Worm (Caenorhabditis elegans): ENCODE measurements around the gene rpl-28.

Gene rpl-28

ce11 chrV:12741684-12742083 lies 13.8 kb upstream of the rpl-28 start, which contains the start of gene hrg-7:
TSS of gene hrg-7 (plus strand) at chrV:12742041.
- TF ChIP-seq ZK337.2 (GFP tag; IDR thresholded peaks at IDR 0.05) (no peak), set-16 (GFP tag; IDR thresholded peaks at IDR 0.05) (no peak), attf-4 (tag; optimal IDR thresholded peaks at IDR 0.05) (no peak), lsy-2 (tag; optimal IDR thresholded peaks at IDR 0.05) (peak in 1 of 2 experiments; percentile 10), ztf-7 (tag; optimal IDR thresholded peaks at IDR 0.05) (peak; percentile 96), dve-1 (tag; optimal IDR thresholded peaks at IDR 0.05; ENCODE audit: insufficient read depth) (peak; percentile 64), dmd-6 (GFP tag; IDR thresholded peaks at IDR 0.05) (peak; percentile 39; the same call in 1 of the 2 replicates), jun-1 (tag; optimal IDR thresholded peaks at IDR 0.05) (no peak), nhr-6 (tag; optimal IDR thresholded peaks at IDR 0.05) (peak; percentile 40), daf-8 (GFP tag; IDR thresholded peaks at IDR 0.05) (no peak), daf-16 (GFP tag; optimal IDR thresholded peaks at IDR 0.05) (no peak), daf-16 (tag; optimal IDR thresholded peaks at IDR 0.05) (peak; percentile 63), hlh-11 (tag; optimal IDR thresholded peaks at IDR 0.05) (peak; percentile 51), duxl-1 (tag; optimal IDR thresholded peaks at IDR 0.05; ENCODE audit: poor library complexity) (no peak), F10B5.3 (tag; optimal IDR thresholded peaks at IDR 0.05) (no peak), mep-1 (tag; optimal IDR thresholded peaks at IDR 0.05) (peak; percentile 10), madf-5 (GFP tag; IDR thresholded peaks at IDR 0.05) (no peak), pqm-1 (tag; optimal IDR thresholded peaks at IDR 0.05) (peak; percentile 81), zip-2 (tag; optimal IDR thresholded peaks at IDR 0.05) (no peak), unc-130 (GFP tag; optimal IDR thresholded peaks at IDR 0.05) (no peak), nhr-76 (tag; optimal IDR thresholded peaks at IDR 0.05) (no peak), ztf-11 (tag; optimal IDR thresholded peaks at IDR 0.05) (no peak), dpl-1 (GFP tag; optimal IDR thresholded peaks at IDR 0.05) (no peak), tag-97 (GFP tag; IDR thresholded peaks at IDR 0.05) (no peak), nhr-28 (tag; optimal IDR thresholded peaks at IDR 0.05) (peak; percentile 69)

- TF ChIP-seq hlh-11 (tag; optimal IDR thresholded peaks at IDR 0.05) = peak; percentile 8
- no peak for TF ChIP-seq dve-1 (tag; optimal IDR thresholded peaks at IDR 0.05; ENCODE audit: insufficient read depth)
- TF ChIP-seq aly-2 (tag; optimal IDR thresholded peaks at IDR 0.05) = no peak
- TF ChIP-seq T26A8.4 (GFP tag; IDR thresholded peaks at IDR 0.05) = no peak
- TF ChIP-seq set-16 (GFP tag; IDR thresholded peaks at IDR 0.05) = peak; percentile 58; the same call in 1 of the 2 replicates
- TF ChIP-seq dmd-8 (GFP tag; IDR thresholded peaks at IDR 0.05) = no peak
- TF ChIP-seq fkh-10 (GFP tag; optimal IDR thresholded peaks at IDR 0.05) = no peak
- TF ChIP-seq Y5F2A.4 (GFP tag; optimal IDR thresholded peaks at IDR 0.05) = no peak
- no peak for TF ChIP-seq ceh-28 (tag; optimal IDR thresholded peaks at IDR 0.05)
- 0 out of 2 replicates have a peak, but pooled peaks have one; percentile 59 for TF ChIP-seq daf-19 (GFP tag; conservative IDR thresholded peaks at IDR 0.05)
- no peak for TF ChIP-seq snpc-4 (tag; optimal IDR thresholded peaks at IDR 0.05)
- no peak for TF ChIP-seq F37D6.2 (tag; optimal IDR thresholded peaks at IDR 0.05)
- TF ChIP-seq madf-5 (GFP tag; IDR thresholded peaks at IDR 0.05) = no peak
- no peak for TF ChIP-seq nhr-237 (tag; optimal IDR thresholded peaks at IDR 0.05)
- no peak for TF ChIP-seq mdt-29 (GFP tag; IDR thresholded peaks at IDR 0.05)
- TF ChIP-seq Y48G9A.11 (GFP tag; IDR thresholded peaks at IDR 0.05) = no peak
- TF ChIP-seq spr-3 (GFP tag; optimal IDR thresholded peaks at IDR 0.05) = no peak
- no peak for TF ChIP-seq zfp-3 (GFP tag; conservative IDR thresholded peaks at IDR 0.05)
These were observed 8.3 kb upstream of the rpl-28 start, which contains the start of gene cky-1 for ce11 chrV:12736166-12736753. TSS of gene cky-1 (plus strand) at chrV:12736703.
